Fruit fly (Drosophila melanogaster) whole organism, embryonic: ENCODE results near the gene lectin-24Db.

Experiments
- CG11504 ChIP-seq: fragments of 200-800 bp; sonication (Bioruptor generic); optimal IDR thresholded peaks from 3 replicates; lab custom pipeline; 2019; ENCODE audit warnings: missing biosample characterization, mild to moderate bottlenecking, missing genetic modification characterization, moderate library complexity
- CG15011 ChIP-seq: fragments of 200-800 bp; sonication (Bioruptor generic); optimal IDR thresholded peaks from 3 replicates; lab custom pipeline; 2018; ENCODE audit warnings: missing biosample characterization, mild to moderate bottlenecking, missing genetic modification characterization
- CG17912 ChIP-seq: fragments of 200-800 bp; sonication (Bioruptor generic); optimal IDR thresholded peaks from 2 replicates; lab custom pipeline; 2018; ENCODE audit warnings: missing biosample characterization, mild to moderate bottlenecking, missing genetic modification characterization
- CG18599 ChIP-seq: fragments of 200-800 bp; sonication (Bioruptor generic); optimal IDR thresholded peaks from 3 replicates; lab custom pipeline; 2017; ENCODE audit warnings: missing biosample characterization, missing genetic modification characterization, mild to moderate bottlenecking, moderate library complexity, missing genetic modification reagents
- CG2120 ChIP-seq: fragments of 200-800 bp; sonication (Bioruptor generic); optimal IDR thresholded peaks from 3 replicates; lab custom pipeline; 2016; ENCODE audit warnings: missing biosample characterization, missing genetic modification characterization
- CG2678 ChIP-seq: fragments of 200-800 bp; sonication (Bioruptor generic); optimal IDR thresholded peaks from 3 replicates; lab custom pipeline; 2019; ENCODE audit warnings: missing biosample characterization, mild to moderate bottlenecking, missing genetic modification characterization, moderate library complexity
- CG4282 ChIP-seq: fragments of 200-800 bp; sonication (Bioruptor generic); optimal IDR thresholded peaks from 2 replicates; lab custom pipeline; 2016; ENCODE audit warnings: missing biosample characterization, missing genetic modification characterization
- CG7556 ChIP-seq: fragments of 200-800 bp; sonication (Bioruptor generic); optimal IDR thresholded peaks from 2 replicates; lab custom pipeline; 2017; ENCODE audit warnings: missing biosample characterization, mild to moderate bottlenecking, missing genetic modification characterization
- CG7839 ChIP-seq: fragments of 200-800 bp; sonication (Bioruptor generic); optimal IDR thresholded peaks from 3 replicates; lab custom pipeline; 2018; ENCODE audit warnings: missing biosample characterization, mild to moderate bottlenecking, missing genetic modification characterization, moderate library complexity
- CkIIα-i1 ChIP-seq: fragments of 200-800 bp; sonication (Bioruptor generic); IDR thresholded peaks from 2 replicates; pipeline ENCODE4 v1.3.6; 2022; ENCODE audit warnings: missing biosample characterization, missing genetic modification characterization
- Fer1 ChIP-seq: fragments of 200-800 bp; sonication (Bioruptor generic); optimal IDR thresholded peaks from 2 replicates; lab custom pipeline; 2017; ENCODE audit warnings: missing biosample characterization, mild to moderate bottlenecking, missing genetic modification characterization
- Fer3 ChIP-seq: fragments of 200-800 bp; sonication (Bioruptor generic); optimal IDR thresholded peaks from 2 replicates; lab custom pipeline; 2018; ENCODE audit warnings: missing biosample characterization, mild to moderate bottlenecking, missing genetic modification characterization, moderate library complexity
- Hey ChIP-seq: fragments of 200-800 bp; sonication (Bioruptor generic); optimal IDR thresholded peaks from 3 replicates; lab custom pipeline; 2018; ENCODE audit warnings: missing biosample characterization, mild to moderate bottlenecking, missing genetic modification characterization
- Hmr ChIP-seq: fragments of 200-800 bp; sonication (Bioruptor generic); optimal IDR thresholded peaks from 3 replicates; lab custom pipeline; 2017; ENCODE audit warnings: mild to moderate bottlenecking, missing biosample characterization, missing genetic modification reagents, missing genetic modification characterization
- Hr51 ChIP-seq, 2 experiments: fragments of 200-800 bp; sonication (Bioruptor generic); optimal IDR thresholded peaks; 2 replicates in 1 of 2; 3 replicates in 1 of 2; lab custom pipeline; 2016 to 2018; ENCODE audit warnings: missing biosample characterization in 2 of 2, missing genetic modification characterization in 2 of 2, mild to moderate bottlenecking in 1 of 2, moderate library complexity in 1 of 2
- Meics ChIP-seq: fragments of 200-800 bp; sonication (Bioruptor generic); optimal IDR thresholded peaks from 2 replicates; lab custom pipeline; 2017; ENCODE audit warnings: missing biosample characterization, mild to moderate bottlenecking, missing genetic modification characterization
- Nf-YC ChIP-seq: fragments of 200-800 bp; optimal IDR thresholded peaks from 3 replicates; lab custom pipeline; 2019; ENCODE audit warnings: missing biosample characterization, mild to moderate bottlenecking, missing genetic modification characterization, moderate library complexity
- ash1 ChIP-seq: fragments of 200-800 bp; sonication (Bioruptor generic); optimal IDR thresholded peaks from 2 replicates; lab custom pipeline; 2018; ENCODE audit warnings: missing biosample characterization, mild to moderate bottlenecking, missing genetic modification characterization
- cad ChIP-seq: fragments of >200 bp; optimal IDR thresholded peaks from 2 replicates; lab custom pipeline; 2017; ENCODE audit warnings: missing biosample characterization, missing genetic modification characterization
- da ChIP-seq: fragments of 200-800 bp; sonication (Bioruptor generic); optimal IDR thresholded peaks from 2 replicates; lab custom pipeline; 2016; ENCODE audit warnings: missing biosample characterization, missing genetic modification characterization
- dmrt99B ChIP-seq: fragments of 200-800 bp; sonication (Bioruptor generic); optimal IDR thresholded peaks from 2 replicates; lab custom pipeline; 2018; ENCODE audit warnings: missing biosample characterization, mild to moderate bottlenecking, missing genetic modification characterization, moderate library complexity
- gem ChIP-seq: fragments of 200-800 bp; sonication (Bioruptor generic); optimal IDR thresholded peaks from 2 replicates; lab custom pipeline; 2019; ENCODE audit warnings: missing biosample characterization, mild to moderate bottlenecking, missing genetic modification characterization, moderate library complexity
- grau ChIP-seq: fragments of 200-800 bp; optimal IDR thresholded peaks from 3 replicates; lab custom pipeline; 2019; ENCODE audit warnings: missing biosample characterization, mild to moderate bottlenecking, missing genetic modification characterization, moderate library complexity
- kni ChIP-seq: fragments of 200-800 bp; sonication (Bioruptor generic); optimal IDR thresholded peaks from 3 replicates; lab custom pipeline; 2017; ENCODE audit warnings: mild to moderate bottlenecking, missing biosample characterization, missing genetic modification reagents, missing genetic modification characterization
- lab ChIP-seq: fragments of 200-800 bp; sonication (Bioruptor generic); optimal IDR thresholded peaks from 3 replicates; lab custom pipeline; 2017; ENCODE audit warnings: missing biosample characterization, missing genetic modification characterization, mild to moderate bottlenecking, moderate library complexity, missing genetic modification reagents
- run ChIP-seq: fragments of 200-800 bp; sonication (Bioruptor generic); optimal IDR thresholded peaks from 3 replicates; lab custom pipeline; 2018; ENCODE audit warnings: missing biosample characterization, mild to moderate bottlenecking, missing genetic modification characterization
- sens ChIP-seq: fragments of 200-800 bp; sonication (Bioruptor generic); peaks from one replicate; lab custom pipeline; 2016; ENCODE audit warnings: missing biosample characterization, missing genetic modification characterization
- vvl ChIP-seq: fragments of 200-800 bp; sonication (Bioruptor generic); IDR thresholded peaks from 2 replicates; pipeline ENCODE4 v1.3.6; 2022; ENCODE audit warnings: missing biosample characterization, missing genetic modification characterization

Gene lectin-24Db

DNA sequence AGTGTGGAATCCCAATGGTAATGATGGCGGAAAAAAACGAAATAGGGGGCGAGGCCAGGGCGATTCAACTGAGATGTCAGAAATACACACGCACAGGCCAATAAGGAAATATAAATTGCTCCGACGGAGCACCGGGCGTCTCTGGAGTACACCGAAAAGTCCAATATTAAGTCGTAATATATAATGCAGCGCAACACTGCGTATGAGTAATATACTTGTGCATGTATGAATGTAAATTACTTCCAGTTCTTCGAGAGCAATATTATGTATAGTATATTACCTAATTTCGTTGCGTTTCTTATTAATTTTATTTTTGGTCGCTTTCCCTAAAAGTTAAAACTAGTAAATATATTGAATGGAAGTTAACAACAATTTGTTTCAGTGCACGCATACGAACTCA is 42.6 kb downstream of the lectin-24Db start:
- TF ChIP-seq Hey (no peak), Fer1 (GFP tag; lab: Kevin White, UChicago) (peak; percentile 16), lab (peak; percentile 29), CG4282 (GFP tag; lab: Kevin White, UChicago) (no peak), CG7556 (GFP tag; lab: Kevin White, UChicago) (peak; percentile 6), kni (no peak), CG11504 (tag; lab: Kevin White, UChicago) (peak; percentile 20), gem (tag; lab: Kevin White, UChicago) (peak; percentile 23), CG18599 (GFP tag; lab: Kevin White, UChicago) (peak; percentile 52), Hr51 (GFP tag; optimal IDR thresholded peaks at IDR 0.05; lab: Kevin White, UChicago) (peak in 1 of 2 experiments; percentile 21), CkIIα-i1 (GFP tag; lab: Robert Waterston, UW) (no peak), sens (GFP tag; lab: Kevin White, UChicago) (peak; percentile 69), run (tag; lab: Kevin White, UChicago) (no peak), grau (tag; lab: Kevin White, UChicago) (peak; percentile 17), da (GFP tag; lab: Kevin White, UChicago) (no peak), CG2120 (GFP tag; lab: Kevin White, UChicago) (peak; percentile 21), cad (GFP tag; lab: Kevin White, UChicago) (no peak), CG2678 (tag; lab: Kevin White, UChicago) (peak; percentile 25), Nf-YC (tag; lab: Kevin White, UChicago) (no peak), ash1 (GFP tag; lab: Kevin White, UChicago) (no peak), CG17912 (GFP tag; lab: Kevin White, UChicago) (no peak), Hmr (GFP tag; lab: Kevin White, UChicago) (peak; percentile 3), CG15011 (GFP tag; lab: Kevin White, UChicago) (no peak), vvl (GFP tag; lab: Robert Waterston, UW) (no peak), Fer3 (peak; percentile 24), Meics (peak; percentile 21), CG7839 (tag; lab: Kevin White, UChicago) (peak; percentile 7), dmrt99B (tag; lab: Kevin White, UChicago) (peak; percentile 8)
